Fruit fly (Drosophila melanogaster): ENCODE measurements around the gene CG11357.

DNA sequence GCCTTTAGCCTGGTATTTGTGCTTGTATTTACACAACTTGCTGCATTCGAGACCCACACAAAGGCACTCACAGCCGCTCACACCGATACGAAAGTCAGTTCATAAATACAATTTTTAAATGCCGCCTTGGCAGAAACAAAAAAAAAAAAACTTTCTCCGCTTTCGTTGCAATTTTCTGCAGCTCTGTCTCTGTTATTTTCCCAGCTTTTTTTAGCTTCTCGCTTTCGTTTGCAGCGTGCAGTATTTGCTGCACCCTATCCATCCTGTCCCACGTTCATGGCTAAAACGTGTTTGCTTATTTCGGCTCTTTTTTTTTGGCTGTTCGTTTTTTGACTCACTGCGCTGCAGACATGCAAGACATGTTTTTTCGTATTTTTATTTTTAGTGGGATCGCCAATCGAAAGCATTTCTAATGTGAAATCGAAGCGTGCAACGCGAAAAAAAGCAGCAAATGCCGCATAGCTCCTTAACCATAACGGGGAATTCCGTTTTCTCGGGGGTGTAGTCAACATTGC is 22.4 kb upstream of the CG11357 start:
- TF ChIP-seq pan (optimal IDR thresholded peaks at IDR 0.05) (no peak), CG8478 (optimal IDR thresholded peaks at IDR 0.05) (no peak), usp (GFP tag; optimal IDR thresholded peaks at IDR 0.05) (no peak), psq (optimal IDR thresholded peaks at IDR 0.05) (no peak), EcR (GFP tag; optimal IDR thresholded peaks at IDR 0.05) (no peak), Dll (optimal IDR thresholded peaks at IDR 0.05) (no peak)

Data from whole organism.